Fruit fly (Drosophila melanogaster): ENCODE measurements around the gene Dh31.

Dh31 gene

DNA sequence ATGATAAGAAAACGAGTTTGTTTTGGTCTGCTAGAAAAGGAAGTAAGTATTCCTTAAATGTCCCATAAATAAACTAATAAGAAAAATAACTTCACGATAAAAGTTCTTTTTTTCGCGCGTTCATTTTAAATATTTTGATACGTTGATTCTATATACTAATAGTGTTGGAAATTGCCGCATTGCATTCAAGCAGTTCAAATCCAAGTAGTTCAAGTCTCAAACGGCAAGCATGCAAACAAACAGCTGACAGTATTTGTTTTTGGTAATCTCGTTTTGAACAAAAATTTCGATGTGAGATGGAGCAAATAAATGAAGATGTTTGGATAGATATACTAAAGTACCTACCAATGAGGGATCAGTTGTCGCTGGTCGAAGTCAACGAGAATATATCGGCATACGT is 17.9 kb downstream of the Dh31 start, which contains the start of gene CG13088:
CG13088 (plus strand) TSS at position 247 of the 400 bp plus-strand sequence.
- TF ChIP-seq Ets98B (GFP tag; IDR thresholded peaks at IDR 0.05) (no peak), Pif1B (GFP tag; optimal IDR thresholded peaks at IDR 0.05) (no peak), fd96Ca (GFP tag; IDR thresholded peaks at IDR 0.05) (no peak), CG15710 (tag; optimal IDR thresholded peaks at IDR 0.05) (no peak), CG10348 (GFP tag; IDR thresholded peaks at IDR 0.05) (no peak), D1 (tag; optimal IDR thresholded peaks at IDR 0.05) (no peak), CG4496 (GFP tag; IDR thresholded peaks at IDR 0.05) (no peak), CG34367 (tag; optimal IDR thresholded peaks at IDR 0.05) (no peak)

DNA sequence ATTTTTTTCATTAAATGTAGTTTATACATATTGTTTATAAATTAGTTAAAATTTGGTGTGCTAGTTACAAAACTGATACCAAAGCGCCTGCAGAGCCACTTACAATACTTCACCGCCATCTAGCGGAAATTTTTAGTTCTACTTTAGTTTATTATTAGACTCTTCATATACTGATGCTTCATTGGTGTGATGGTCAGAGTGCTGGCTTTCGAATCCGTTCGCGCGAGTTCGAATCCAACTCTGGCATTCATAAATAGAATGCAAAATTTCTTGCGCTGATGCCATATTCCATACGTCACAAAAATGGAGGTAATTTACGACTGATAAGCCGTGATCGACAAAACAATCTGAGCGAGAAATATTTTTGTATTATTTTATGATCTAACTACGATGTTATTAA is 21.1 kb downstream of the Dh31 start:
- TF ChIP-seq Ets98B (GFP tag; IDR thresholded peaks at IDR 0.05): peak; percentile 11; the same call in 1 of the 2 replicates
- TF ChIP-seq CG8159 (tag; optimal IDR thresholded peaks at IDR 0.05): no peak

dm6 chr2L:8481623-8482424 is 24.8 kb downstream of the Dh31 start, which contains the start of gene CG43796:
Gene CG43796 (plus strand): TSS chr2L:8482374.
- TF ChIP-seq Snoo (tag; optimal IDR thresholded peaks at IDR 0.05) (no peak), rn (GFP tag; IDR thresholded peaks at IDR 0.05) (no peak), CG13204 (GFP tag; optimal IDR thresholded peaks at IDR 0.05) (no peak), EcR (GFP tag; optimal IDR thresholded peaks at IDR 0.05) (no peak), CG10348 (GFP tag; IDR thresholded peaks at IDR 0.05) (no peak), CG17806 (tag; optimal IDR thresholded peaks at IDR 0.05) (no peak), CG32121 (GFP tag; IDR thresholded peaks at IDR 0.05) (no peak), CG14655 (GFP tag; optimal IDR thresholded peaks at IDR 0.05) (no peak), D1 (tag; optimal IDR thresholded peaks at IDR 0.05) (no peak), CG15710 (tag; optimal IDR thresholded peaks at IDR 0.05) (no peak), Pif1B (GFP tag; optimal IDR thresholded peaks at IDR 0.05) (no peak), CG4496 (GFP tag; IDR thresholded peaks at IDR 0.05) (no peak), CG8301 (tag; optimal IDR thresholded peaks at IDR 0.05) (no peak), CG34367 (tag; optimal IDR thresholded peaks at IDR 0.05) (no peak), Ets98B (GFP tag; IDR thresholded peaks at IDR 0.05) (no peak)

DNA sequence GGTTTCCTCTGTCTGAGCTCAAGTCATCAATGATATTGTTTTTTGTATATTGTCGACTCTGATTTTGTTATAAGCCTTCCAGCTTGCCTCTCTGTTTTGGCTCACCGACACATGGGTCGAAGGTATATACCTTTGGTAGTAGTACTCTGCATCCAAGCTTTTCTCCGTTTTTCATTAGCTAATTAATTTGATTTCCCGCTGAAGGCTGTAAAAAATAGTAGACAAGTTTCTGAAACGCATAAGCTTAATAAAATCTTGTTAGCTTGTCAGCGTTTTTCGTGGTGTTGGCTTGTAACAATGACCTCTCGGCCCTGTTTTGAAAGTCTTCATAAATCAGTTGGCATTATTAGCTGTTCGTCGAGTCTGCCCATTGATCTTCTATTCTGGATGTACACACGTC is 25.8 kb downstream of the Dh31 start:
- TF ChIP-seq CG4496 (GFP tag; IDR thresholded peaks at IDR 0.05) (no peak), rn (GFP tag; IDR thresholded peaks at IDR 0.05) (no peak), EcR (GFP tag; optimal IDR thresholded peaks at IDR 0.05) (no peak), CG17806 (tag; optimal IDR thresholded peaks at IDR 0.05) (no peak), CG12605 (GFP tag; IDR thresholded peaks at IDR 0.05) (no peak), CG10348 (GFP tag; IDR thresholded peaks at IDR 0.05) (no peak), Ets98B (GFP tag; IDR thresholded peaks at IDR 0.05) (no peak), CG8301 (tag; optimal IDR thresholded peaks at IDR 0.05) (no peak), CG32121 (GFP tag; IDR thresholded peaks at IDR 0.05) (no peak), D1 (tag; optimal IDR thresholded peaks at IDR 0.05) (no peak), fd96Ca (GFP tag; IDR thresholded peaks at IDR 0.05) (no peak), CG34367 (tag; optimal IDR thresholded peaks at IDR 0.05) (no peak), CG14655 (GFP tag; optimal IDR thresholded peaks at IDR 0.05) (no peak), CG13204 (GFP tag; optimal IDR thresholded peaks at IDR 0.05) (no peak), gl (tag; optimal IDR thresholded peaks at IDR 0.05) (no peak), Snoo (tag; optimal IDR thresholded peaks at IDR 0.05) (no peak), Pif1B (GFP tag; optimal IDR thresholded peaks at IDR 0.05) (no peak), CG8159 (tag; optimal IDR thresholded peaks at IDR 0.05) (no peak)

- no peak for TF ChIP-seq CG10348 (GFP tag; IDR thresholded peaks at IDR 0.05)
- no peak for TF ChIP-seq CG14655 (GFP tag; optimal IDR thresholded peaks at IDR 0.05)
- peak; percentile 91 for TF ChIP-seq D1 (tag; optimal IDR thresholded peaks at IDR 0.05)
- TF ChIP-seq Pif1B (GFP tag; optimal IDR thresholded peaks at IDR 0.05): peak; percentile 93
- peak; percentile 53 for TF ChIP-seq EcR (GFP tag; optimal IDR thresholded peaks at IDR 0.05)
- peak; percentile 89 for TF ChIP-seq CG15710 (tag; optimal IDR thresholded peaks at IDR 0.05)
- TF ChIP-seq CG12605 (GFP tag; IDR thresholded peaks at IDR 0.05): peak; percentile 95
- TF ChIP-seq CG9948 (tag; optimal IDR thresholded peaks at IDR 0.05): peak; percentile 88
- TF ChIP-seq Ets98B (GFP tag; IDR thresholded peaks at IDR 0.05): peak; percentile 75
- peak; percentile 91 for TF ChIP-seq CG34367 (tag; optimal IDR thresholded peaks at IDR 0.05)
- TF ChIP-seq CG32121 (GFP tag; IDR thresholded peaks at IDR 0.05): no peak
- peak; percentile 97 for TF ChIP-seq CG13204 (GFP tag; optimal IDR thresholded peaks at IDR 0.05)
- TF ChIP-seq rn (GFP tag; IDR thresholded peaks at IDR 0.05): peak; percentile 51; the same call in 1 of the 2 replicates
- TF ChIP-seq CG8159 (tag; optimal IDR thresholded peaks at IDR 0.05): peak; percentile 87
- TF ChIP-seq CG4496 (GFP tag; IDR thresholded peaks at IDR 0.05): peak; percentile 87
- peak; percentile 93 for TF ChIP-seq Pif1A (GFP tag; optimal IDR thresholded peaks at IDR 0.05)
- TF ChIP-seq fd96Ca (GFP tag; IDR thresholded peaks at IDR 0.05): peak; percentile 83
- peak; percentile 72 for TF ChIP-seq CG8301 (tag; optimal IDR thresholded peaks at IDR 0.05)
- peak; percentile 90 for TF ChIP-seq CG17806 (tag; optimal IDR thresholded peaks at IDR 0.05)
- peak; percentile 98 for TF ChIP-seq gl (tag; optimal IDR thresholded peaks at IDR 0.05)
- TF ChIP-seq Snoo (tag; optimal IDR thresholded peaks at IDR 0.05): peak; percentile 61
These were observed 27.5 kb downstream of the Dh31 start for dm6 chr2L:8478911-8479706.

All from whole organism, pupa.